Worm (Caenorhabditis elegans) whole organism, mixed stage, embryonic: ENCODE results near the gene C35B1.4.

ENCODE experiments used
- ces-1 ChIP-seq: fragments of 150-350 bp; optimal IDR thresholded peaks from 2 replicates; lab custom pipeline; 2014; ENCODE audit warnings: missing biosample characterization, missing genetic modification reagents, missing genetic modification characterization
- mep-1 ChIP-seq: fragments of 150-350 bp; optimal IDR thresholded peaks from 2 replicates; lab custom pipeline; 2017; ENCODE audit warnings: missing biosample characterization, missing genetic modification reagents, missing genetic modification characterization, inconsistent platforms
- nhr-12 ChIP-seq: fragments of 150-350 bp; optimal IDR thresholded peaks from 2 replicates; lab custom pipeline; 2014; ENCODE audit warnings: missing biosample characterization, missing genetic modification characterization
- ztf-11 ChIP-seq: fragments of 150-350 bp; optimal IDR thresholded peaks from 2 replicates; lab custom pipeline; 2014; ENCODE audit warnings: missing biosample characterization, missing genetic modification characterization

DNA sequence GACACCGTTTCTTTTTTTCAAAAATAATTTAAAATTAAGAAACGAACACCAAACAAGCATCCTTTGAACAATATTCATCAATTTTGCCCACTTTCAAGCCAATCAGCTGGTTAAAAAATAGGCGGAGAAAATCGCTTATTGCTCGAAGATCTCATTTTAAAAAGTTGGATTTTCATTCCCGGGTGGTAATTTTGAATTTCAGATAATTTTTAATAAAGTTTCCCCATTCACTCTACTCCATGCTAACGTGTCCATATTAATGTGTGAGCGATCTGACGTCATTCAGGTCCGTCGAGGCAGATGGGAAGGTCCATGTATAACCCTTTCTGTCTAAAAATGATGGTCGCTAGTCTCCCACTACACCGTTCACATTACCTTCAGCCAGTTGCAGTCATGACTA, 11.1 kb upstream of the C35B1.4 start, which contains the start of gene fbxb-55:
- TF ChIP-seq ces-1 (no peak), ztf-11 (tag; lab: Kevin White, UChicago) (no peak), mep-1 (no peak), nhr-12 (no peak)
